Fruit fly (Drosophila melanogaster) whole organism, prepupa: ENCODE measurements around the gene ATbp.

Experiments
- Blimp-1 ChIP-seq: fragments of 200-800 bp; sonication (Bioruptor generic); optimal IDR thresholded peaks from 3 replicates; lab custom pipeline; 2017; ENCODE audit warnings: missing biosample characterization, missing genetic modification characterization, mild to moderate bottlenecking, moderate library complexity, missing genetic modification reagents
- CG10631 ChIP-seq: fragments of 200-800 bp; sonication (Bioruptor generic); optimal IDR thresholded peaks from 2 replicates; lab custom pipeline; 2016; ENCODE audit warnings: missing biosample characterization, missing genetic modification characterization
- CG10669 ChIP-seq: fragments of 200-800 bp; sonication (Bioruptor generic); optimal IDR thresholded peaks from 3 replicates; lab custom pipeline; 2018; ENCODE audit warnings: missing biosample characterization, mild to moderate bottlenecking, missing genetic modification characterization, moderate library complexity
- CG1621 ChIP-seq: fragments of 200-800 bp; sonication (Bioruptor generic); optimal IDR thresholded peaks from 3 replicates; lab custom pipeline; 2018; ENCODE audit warnings: missing biosample characterization, mild to moderate bottlenecking, missing genetic modification characterization
- CG16779 ChIP-seq: fragments of 200-800 bp; sonication (Bioruptor generic); optimal IDR thresholded peaks from 3 replicates; lab custom pipeline; 2017; ENCODE audit warnings: missing biosample characterization, mild to moderate bottlenecking, missing genetic modification characterization
- CG3032 ChIP-seq: fragments of 200-800 bp; optimal IDR thresholded peaks from 2 replicates; lab custom pipeline; 2019; ENCODE audit warnings: missing biosample characterization, mild to moderate bottlenecking, missing genetic modification characterization, moderate library complexity
- CG31627 ChIP-seq: fragments of 200-800 bp; sonication (Bioruptor generic); optimal IDR thresholded peaks from 3 replicates; lab custom pipeline; 2016; ENCODE audit warnings: missing biosample characterization, missing genetic modification characterization
- CG6163 ChIP-seq: fragments of 200-800 bp; sonication (Bioruptor generic); IDR thresholded peaks from 3 replicates; pipeline ENCODE4 v1.3.6; 2022; ENCODE audit warnings: missing biosample characterization, missing genetic modification characterization
- CG6808 ChIP-seq: fragments of 200-800 bp; sonication (Bioruptor generic); optimal IDR thresholded peaks from 3 replicates; lab custom pipeline; 2017; ENCODE audit warnings: missing biosample characterization, missing genetic modification characterization, mild to moderate bottlenecking, moderate library complexity, missing genetic modification reagents
- CG7368 ChIP-seq: fragments of 200-800 bp; sonication (Bioruptor generic); optimal IDR thresholded peaks from 3 replicates; lab custom pipeline; 2016; ENCODE audit warnings: missing biosample characterization, missing genetic modification characterization
- CG8319 ChIP-seq: fragments of 200-800 bp; sonication (Bioruptor generic); optimal IDR thresholded peaks from 3 replicates; lab custom pipeline; 2016; ENCODE audit warnings: missing biosample characterization, missing genetic modification characterization
- Eip75B ChIP-seq: fragments of 200-800 bp; sonication (Bioruptor generic); optimal IDR thresholded peaks from 3 replicates; lab custom pipeline; 2016; ENCODE audit warnings: missing biosample characterization, missing genetic modification characterization
- Eip78C ChIP-seq: fragments of 200-800 bp; sonication (Bioruptor generic); peaks from one replicate; lab custom pipeline; 2016; ENCODE audit warnings: missing biosample characterization, missing genetic modification characterization
- Eip93F ChIP-seq: fragments of 200-800 bp; sonication (Bioruptor generic); optimal IDR thresholded peaks from 2 replicates; lab custom pipeline; 2016; ENCODE audit warnings: missing biosample characterization, mild to moderate bottlenecking, missing genetic modification characterization
- Ets21C ChIP-seq: fragments of 200-800 bp; sonication (Bioruptor generic); optimal IDR thresholded peaks from 3 replicates; lab custom pipeline; 2016; ENCODE audit warnings: missing biosample characterization, missing genetic modification characterization
- Ets96B ChIP-seq: fragments of 200-800 bp; optimal IDR thresholded peaks from 2 replicates; lab custom pipeline; 2019; ENCODE audit warnings: missing biosample characterization, mild to moderate bottlenecking, missing genetic modification characterization, moderate library complexity
- Gug ChIP-seq: fragments of 200-800 bp; sonication (Bioruptor generic); IDR thresholded peaks from 2 replicates; pipeline ENCODE4 v1.3.6; 2022; ENCODE audit warnings: missing biosample characterization, missing genetic modification characterization
- Hr38 ChIP-seq: sonication (Bioruptor generic); optimal IDR thresholded peaks from 2 replicates; lab custom pipeline; 2016; ENCODE audit warnings: missing biosample characterization, missing genetic modification characterization
- Hr39 ChIP-seq: fragments of 200-800 bp; sonication (Bioruptor generic); optimal IDR thresholded peaks from 2 replicates; lab custom pipeline; 2016; ENCODE audit warnings: missing biosample characterization, missing genetic modification characterization
- Smox ChIP-seq: fragments of 200-800 bp; sonication (Bioruptor generic); optimal IDR thresholded peaks from 3 replicates; lab custom pipeline; 2016; ENCODE audit warnings: missing biosample characterization, missing genetic modification characterization
- Sox14 ChIP-seq: fragments of 200-800 bp; sonication (Bioruptor generic); optimal IDR thresholded peaks from 3 replicates; lab custom pipeline; 2016; ENCODE audit warnings: missing biosample characterization, missing genetic modification characterization
- Sox15 ChIP-seq: fragments of 200-800 bp; sonication (Bioruptor generic); optimal IDR thresholded peaks from 3 replicates; lab custom pipeline; 2016; ENCODE audit warnings: missing biosample characterization, missing genetic modification characterization
- acj6 ChIP-seq: fragments of 200-800 bp; sonication (Bioruptor generic); optimal IDR thresholded peaks from 3 replicates; lab custom pipeline; 2016; ENCODE audit warnings: missing biosample characterization, missing genetic modification characterization
- dac ChIP-seq: fragments of 200-800 bp; sonication (Bioruptor generic); optimal IDR thresholded peaks from 2 replicates; lab custom pipeline; 2017; ENCODE audit warnings: missing biosample characterization, mild to moderate bottlenecking, missing genetic modification characterization
- eg ChIP-seq: fragments of 200-800 bp; sonication (Bioruptor generic); IDR thresholded peaks from 3 replicates; pipeline ENCODE4 v1.3.6; 2022; ENCODE audit warnings: missing biosample characterization, missing genetic modification characterization
- esn ChIP-seq: fragments of 200-800 bp; sonication (Bioruptor generic); optimal IDR thresholded peaks from 2 replicates; lab custom pipeline; 2016; ENCODE audit warnings: missing biosample characterization, mild to moderate bottlenecking, missing genetic modification characterization, moderate library complexity
- fd85E ChIP-seq: fragments of 200-800 bp; sonication (Bioruptor generic); optimal IDR thresholded peaks from 3 replicates; lab custom pipeline; 2016; ENCODE audit warnings: missing biosample characterization, missing genetic modification characterization
- net ChIP-seq: fragments of 200-800 bp; sonication (Bioruptor generic); optimal IDR thresholded peaks from 3 replicates; lab custom pipeline; 2016; ENCODE audit warnings: missing biosample characterization, missing genetic modification characterization
- pdm3 ChIP-seq: fragments of 200-800 bp; sonication (Bioruptor generic); optimal IDR thresholded peaks from 3 replicates; lab custom pipeline; 2016; ENCODE audit warnings: missing biosample characterization, missing genetic modification characterization
- svp ChIP-seq: fragments of 200-800 bp; sonication (Bioruptor generic); peaks from one replicate; lab custom pipeline; 2016; ENCODE audit warnings: missing biosample characterization, missing genetic modification characterization
- vri ChIP-seq: fragments of 200-800 bp; sonication (Bioruptor generic); optimal IDR thresholded peaks from 3 replicates; lab custom pipeline; 2016; ENCODE audit warnings: missing biosample characterization, mild to moderate bottlenecking, missing genetic modification characterization

Gene ATbp

DNA sequence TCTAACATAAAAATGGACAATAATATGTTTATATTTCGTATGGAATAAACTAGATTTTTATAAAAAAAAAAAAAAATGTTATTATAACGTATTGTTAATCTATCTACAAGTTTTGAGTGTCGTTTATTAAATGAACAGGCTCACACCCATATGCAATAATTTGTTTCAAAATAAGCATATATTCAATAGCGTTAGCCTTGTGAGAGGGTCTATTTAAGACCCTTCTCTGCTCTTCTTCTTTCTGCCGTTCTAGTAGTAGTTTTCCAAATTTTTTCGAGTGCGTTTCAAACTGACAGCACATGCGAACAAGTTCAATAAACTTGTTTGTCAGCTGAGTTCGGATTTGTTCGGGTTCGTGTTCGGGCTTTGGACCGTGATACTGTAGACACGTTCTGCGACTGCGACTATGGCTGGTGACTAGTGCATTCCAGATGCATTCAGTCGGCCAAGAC, 34.5 kb upstream of the ATbp start (continued):
- TF ChIP-seq dac (GFP tag; lab: Kevin White, UChicago) (peak; percentile 36), net (GFP tag; lab: Kevin White, UChicago) (peak; percentile 45), esn (GFP tag; lab: Kevin White, UChicago) (peak; percentile 56), CG6163 (GFP tag; lab: Robert Waterston, UW) (no peak), Ets96B (tag; lab: Kevin White, UChicago) (no peak), Smox (GFP tag; lab: Kevin White, UChicago) (peak; percentile 43), CG1621 (tag; lab: Kevin White, UChicago) (no peak), CG3032 (tag; lab: Kevin White, UChicago) (peak; percentile 43)

DNA sequence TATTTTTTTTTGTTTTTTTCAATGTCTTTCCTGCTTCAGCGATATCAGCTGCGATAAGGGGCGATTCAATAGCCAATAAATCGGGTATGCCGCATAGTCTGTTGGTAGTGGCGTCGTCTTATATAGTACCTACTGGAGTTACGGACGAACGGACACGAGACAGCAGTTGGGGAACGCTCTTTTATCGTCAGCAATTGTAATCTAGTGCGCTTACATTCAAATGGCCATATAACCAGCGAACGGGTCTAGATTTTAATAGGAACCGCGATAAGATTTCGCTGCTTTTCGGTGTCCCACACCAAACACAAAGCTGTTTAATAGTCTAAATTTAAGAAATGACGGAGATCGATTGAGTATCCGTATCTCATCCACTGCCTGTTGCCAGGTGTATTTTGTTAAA, 32.4 kb upstream of the ATbp start:
- TF ChIP-seq Ets21C (no peak), eg (GFP tag; lab: Robert Waterston, UW) (no peak), Hr39 (no peak), vri (GFP tag; lab: Kevin White, UChicago) (peak; percentile 1), Eip93F (GFP tag; lab: Kevin White, UChicago) (no peak), Sox14 (GFP tag; lab: Kevin White, UChicago) (no peak)

DNA sequence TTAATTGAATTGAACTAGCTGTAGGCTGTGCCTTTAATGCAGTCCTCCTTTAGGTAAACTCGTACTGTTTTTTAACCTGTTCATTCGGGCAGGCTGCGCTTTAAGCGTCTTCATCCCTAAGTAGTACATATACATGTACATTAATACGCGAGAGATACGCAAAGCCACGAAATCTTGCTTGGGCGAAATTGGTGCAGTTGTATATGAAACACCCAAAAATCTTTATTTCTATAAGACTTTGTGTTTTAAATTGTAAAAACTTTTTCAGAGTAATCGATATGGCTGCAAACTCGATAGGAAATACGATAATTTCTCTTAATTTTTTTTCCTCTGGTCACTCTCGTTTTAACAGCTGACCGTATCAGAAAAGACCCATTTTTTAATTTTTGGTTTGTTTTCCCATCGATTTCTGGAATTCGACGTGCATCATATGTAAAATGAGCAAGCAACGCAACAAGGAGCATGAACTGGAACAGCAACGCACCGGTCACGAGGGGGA, 23.3 kb upstream of the ATbp start, which contains the start of the genes CG17163 and CG17168:
CG17163 (minus strand) TSS at position 303 of the 499 bp plus-strand sequence.
CG17168 (plus strand) TSS at position 332 of the 499 bp plus-strand sequence.
- TF ChIP-seq CG8319 (GFP tag; lab: Kevin White, UChicago) (no peak), CG31627 (GFP tag; lab: Kevin White, UChicago) (no peak), CG1621 (tag; lab: Kevin White, UChicago) (no peak), Blimp-1 (GFP tag; lab: Kevin White, UChicago) (no peak), CG6808 (GFP tag; lab: Kevin White, UChicago) (no peak), acj6 (GFP tag; lab: Kevin White, UChicago) (no peak), CG16779 (tag; lab: Kevin White, UChicago) (no peak)

DNA sequence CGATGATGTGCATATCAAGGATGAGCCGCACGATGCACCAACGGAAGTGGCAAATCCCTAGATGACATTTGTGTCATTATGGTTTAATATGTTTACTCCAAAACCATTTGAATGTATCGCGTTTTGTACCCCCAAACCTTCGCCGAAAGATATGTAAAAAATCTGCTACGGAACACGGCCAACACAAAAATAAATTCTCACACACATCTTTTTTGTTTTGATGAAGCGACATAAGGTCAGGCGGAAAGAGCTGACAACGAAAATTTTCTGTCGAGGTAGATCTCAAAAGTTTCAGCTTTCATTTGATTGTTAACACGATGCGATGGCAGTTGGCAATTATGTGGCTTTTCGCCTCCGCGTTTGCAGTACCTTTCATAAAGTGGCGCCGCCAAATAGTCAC, 21.4 kb upstream of the ATbp start, which contains the start of gene CG17169:
CG17169 (plus strand) TSS at position 301 of the 400 bp plus-strand sequence.
- TF ChIP-seq CG6808 (GFP tag; lab: Kevin White, UChicago) (no peak), dac (GFP tag; lab: Kevin White, UChicago) (no peak), CG10669 (GFP tag; lab: Kevin White, UChicago) (no peak), CG1621 (tag; lab: Kevin White, UChicago) (no peak), CG31627 (GFP tag; lab: Kevin White, UChicago) (no peak), vri (GFP tag; lab: Kevin White, UChicago) (no peak), net (GFP tag; lab: Kevin White, UChicago) (no peak), Sox15 (GFP tag; lab: Kevin White, UChicago) (no peak), Eip75B (GFP tag; lab: Kevin White, UChicago) (no peak), CG10631 (GFP tag; lab: Kevin White, UChicago) (no peak), pdm3 (GFP tag; lab: Kevin White, UChicago) (no peak), Hr38 (no peak), CG16779 (tag; lab: Kevin White, UChicago) (no peak), CG7368 (GFP tag; lab: Kevin White, UChicago) (no peak), Eip78C (no peak), Gug (GFP tag; lab: Robert Waterston, UW) (no peak)

DNA sequence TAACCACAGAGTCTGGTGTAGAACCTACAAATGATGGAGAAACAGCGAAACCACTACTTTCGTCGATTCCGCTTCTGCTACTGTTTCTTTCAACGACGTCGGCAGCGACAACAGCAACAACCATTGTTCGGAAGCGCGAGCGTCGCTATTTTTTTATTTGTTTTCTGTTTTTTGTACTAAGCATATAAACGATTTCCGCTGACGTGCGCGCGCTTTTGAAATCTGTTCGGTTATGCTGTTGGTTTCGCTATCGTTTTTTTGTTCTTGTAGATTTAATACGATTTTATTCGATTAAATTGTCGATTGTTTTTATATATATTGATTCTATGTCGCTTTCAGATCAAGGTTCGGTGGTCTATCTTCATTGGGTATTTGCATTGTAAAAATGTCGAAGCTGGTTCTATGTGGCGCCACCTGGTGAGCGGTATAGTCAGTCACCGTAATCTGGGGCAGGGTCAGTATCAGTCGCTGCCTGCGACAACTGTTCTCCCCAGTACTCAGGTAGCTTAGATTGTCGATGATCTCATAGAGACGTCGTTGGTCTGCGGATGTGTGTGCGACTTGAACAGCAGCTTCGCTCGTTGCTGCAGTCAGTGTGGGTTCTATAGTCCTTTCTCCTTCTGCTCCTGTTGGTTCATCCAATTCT, 16.6 kb upstream of the ATbp start:
- TF ChIP-seq Hr38 (no peak), svp (peak; percentile 83), fd85E (GFP tag; lab: Kevin White, UChicago) (no peak)
